Fruit fly (Drosophila melanogaster) whole organism, embryonic: ENCODE measurements around the gene Cap-D3.
A peak's percentile ranks its signal among the peaks of the same experiment; 100 is the strongest.

ENCODE experiments used
- BtbVII ChIP-seq: fragments of 200-800 bp; sonication (Bioruptor generic); optimal IDR thresholded peaks from 3 replicates; lab custom pipeline; 2017; ENCODE audit warnings: missing biosample characterization, mild to moderate bottlenecking, missing genetic modification characterization
- CG10274 ChIP-seq: fragments of 200-800 bp; sonication (Bioruptor generic); optimal IDR thresholded peaks from 3 replicates; lab custom pipeline; 2017; ENCODE audit warnings: missing biosample characterization, mild to moderate bottlenecking, missing genetic modification characterization
- CG14667 ChIP-seq: fragments of 200-800 bp; sonication (Bioruptor generic); IDR thresholded peaks from 2 replicates; pipeline ENCODE4 v1.3.6; 2022; ENCODE audit warnings: missing biosample characterization, missing genetic modification characterization
- CG1792 ChIP-seq: fragments of 200-800 bp; sonication (Bioruptor generic); optimal IDR thresholded peaks from 2 replicates; lab custom pipeline; 2016; ENCODE audit warnings: missing biosample characterization, missing genetic modification characterization
- CG18011 ChIP-seq: fragments of 200-800 bp; sonication (Bioruptor generic); optimal IDR thresholded peaks from 2 replicates; lab custom pipeline; 2017; ENCODE audit warnings: missing biosample characterization, missing genetic modification characterization, mild to moderate bottlenecking, moderate library complexity, missing genotype
- CG2120 ChIP-seq: fragments of 200-800 bp; sonication (Bioruptor generic); optimal IDR thresholded peaks from 3 replicates; lab custom pipeline; 2016; ENCODE audit warnings: missing biosample characterization, missing genetic modification characterization
- CG30431 ChIP-seq: fragments of 200-800 bp; sonication (Bioruptor generic); optimal IDR thresholded peaks from 2 replicates; lab custom pipeline; 2017; ENCODE audit warnings: missing biosample characterization, missing genetic modification characterization
- CG31224 ChIP-seq: fragments of 200-800 bp; sonication (Bioruptor generic); IDR thresholded peaks from 2 replicates; pipeline ENCODE4 v1.3.6; 2022; ENCODE audit warnings: missing biosample characterization, missing genetic modification characterization
- CG31365 ChIP-seq: fragments of 200-800 bp; sonication (Bioruptor generic); optimal IDR thresholded peaks from 2 replicates; lab custom pipeline; 2018; ENCODE audit warnings: missing biosample characterization, mild to moderate bottlenecking, missing genetic modification characterization
- CG3995 ChIP-seq: fragments of 200-800 bp; sonication (Bioruptor generic); optimal IDR thresholded peaks from 3 replicates; lab custom pipeline; 2016; ENCODE audit warnings: missing biosample characterization, missing genetic modification characterization
- CG4424 ChIP-seq: fragments of 200-800 bp; sonication (Bioruptor generic); optimal IDR thresholded peaks from 3 replicates; lab custom pipeline; 2016; ENCODE audit warnings: missing biosample characterization, missing genetic modification characterization
- CG7556 ChIP-seq: fragments of 200-800 bp; sonication (Bioruptor generic); optimal IDR thresholded peaks from 2 replicates; lab custom pipeline; 2017; ENCODE audit warnings: missing biosample characterization, mild to moderate bottlenecking, missing genetic modification characterization
- CG7839 ChIP-seq: fragments of 200-800 bp; sonication (Bioruptor generic); optimal IDR thresholded peaks from 3 replicates; lab custom pipeline; 2018; ENCODE audit warnings: missing biosample characterization, mild to moderate bottlenecking, missing genetic modification characterization, moderate library complexity
- CHES-1-like ChIP-seq: fragments of 200-800 bp; sonication (Bioruptor generic); optimal IDR thresholded peaks from 2 replicates; lab custom pipeline; 2016; ENCODE audit warnings: missing biosample characterization, missing genetic modification characterization
- CoRest ChIP-seq: fragments of 200-800 bp; sonication (Bioruptor generic); optimal IDR thresholded peaks from 3 replicates; lab custom pipeline; 2018; ENCODE audit warnings: missing biosample characterization, mild to moderate bottlenecking, missing genetic modification characterization, moderate library complexity
- D19B ChIP-seq: fragments of 200-800 bp; sonication (Bioruptor generic); optimal IDR thresholded peaks from 2 replicates; lab custom pipeline; 2017; ENCODE audit warnings: missing biosample characterization, mild to moderate bottlenecking, missing genetic modification characterization
- Deaf1 ChIP-seq: fragments of 200-800 bp; optimal IDR thresholded peaks from 3 replicates; lab custom pipeline; 2019; ENCODE audit warnings: missing biosample characterization, mild to moderate bottlenecking, missing genetic modification characterization, moderate library complexity
- Doc3 ChIP-seq: fragments of 200-800 bp; sonication (Bioruptor generic); IDR thresholded peaks from 3 replicates; pipeline ENCODE4 v1.3.6; 2022; ENCODE audit warnings: missing biosample characterization, missing genetic modification characterization; ENCODE audit not compliant: partially characterized antibody
- Drgx ChIP-seq: fragments of 200-800 bp; sonication (Bioruptor generic); IDR thresholded peaks from 2 replicates; pipeline ENCODE4 v1.3.6; 2022; ENCODE audit warnings: missing biosample characterization, missing genetic modification characterization
- E2f1 ChIP-seq: fragments of 200-800 bp; sonication (Bioruptor generic); IDR thresholded peaks from 2 replicates; pipeline ENCODE4 v1.3.6; 2022; ENCODE audit warnings: missing biosample characterization, missing genetic modification characterization
- Fer2 ChIP-seq: fragments of 200-800 bp; sonication (Bioruptor generic); optimal IDR thresholded peaks from 2 replicates; lab custom pipeline; 2018; ENCODE audit warnings: missing biosample characterization, mild to moderate bottlenecking, missing genetic modification characterization, moderate library complexity
- Jarid2 ChIP-seq: fragments of 200-800 bp; sonication (Bioruptor generic); optimal IDR thresholded peaks from 3 replicates; lab custom pipeline; 2017; ENCODE audit warnings: mild to moderate bottlenecking, missing biosample characterization, missing genetic modification reagents, missing genetic modification characterization
- Lpt ChIP-seq: fragments of >200 bp; optimal IDR thresholded peaks from 2 replicates; lab custom pipeline; 2018; ENCODE audit warnings: missing biosample characterization, missing genetic modification characterization
- Max ChIP-seq: fragments of 200-800 bp; sonication (Bioruptor generic); optimal IDR thresholded peaks from 2 replicates; lab custom pipeline; 2016; ENCODE audit warnings: missing biosample characterization, mild to moderate bottlenecking, missing genetic modification characterization
- Oli ChIP-seq: fragments of 200-800 bp; sonication (Bioruptor generic); optimal IDR thresholded peaks from 2 replicates; lab custom pipeline; 2018; ENCODE audit warnings: missing biosample characterization, mild to moderate bottlenecking, missing genetic modification characterization, moderate library complexity
- Ptx1 ChIP-seq: fragments of 200-800 bp; sonication (Bioruptor generic); IDR thresholded peaks from 2 replicates; pipeline ENCODE4 v1.3.6; 2022; ENCODE audit warnings: missing biosample characterization, missing genetic modification characterization
- YL-1 ChIP-seq: fragments of 200-800 bp; sonication (Bioruptor generic); optimal IDR thresholded peaks from 3 replicates; lab custom pipeline; 2017; ENCODE audit warnings: missing biosample characterization, mild to moderate bottlenecking, missing genetic modification characterization
- ara ChIP-seq: fragments of 200-800 bp; sonication (Bioruptor generic); IDR thresholded peaks from 2 replicates; pipeline ENCODE4 v1.3.6; 2022; ENCODE audit warnings: missing biosample characterization, missing genetic modification characterization
- chn ChIP-seq: fragments of 200-800 bp; sonication (Bioruptor generic); optimal IDR thresholded peaks from 2 replicates; lab custom pipeline; 2016; ENCODE audit warnings: missing biosample characterization, missing genetic modification characterization
- dmrt99B ChIP-seq: fragments of 200-800 bp; sonication (Bioruptor generic); optimal IDR thresholded peaks from 2 replicates; lab custom pipeline; 2018; ENCODE audit warnings: missing biosample characterization, mild to moderate bottlenecking, missing genetic modification characterization, moderate library complexity
- exex ChIP-seq: fragments of 200-800 bp; sonication (Bioruptor generic); optimal IDR thresholded peaks from 4 replicates; lab custom pipeline; 2018; ENCODE audit warnings: missing biosample characterization, mild to moderate bottlenecking, missing genetic modification characterization, moderate library complexity
- eyg ChIP-seq: fragments of 200-800 bp; sonication (Bioruptor generic); optimal IDR thresholded peaks from 3 replicates; lab custom pipeline; 2016; ENCODE audit warnings: missing biosample characterization, missing genetic modification characterization
- fd102C ChIP-seq: fragments of 200-800 bp; sonication (Bioruptor generic); optimal IDR thresholded peaks from 2 replicates; lab custom pipeline; 2018; ENCODE audit warnings: missing biosample characterization, mild to moderate bottlenecking, missing genetic modification characterization, moderate library complexity
- gfzf ChIP-seq: fragments of 200-800 bp; sonication (Bioruptor generic); optimal IDR thresholded peaks from 2 replicates; lab custom pipeline; 2016; ENCODE audit warnings: missing biosample characterization, mild to moderate bottlenecking, missing genetic modification characterization, moderate library complexity
- gsb ChIP-seq: fragments of 200-800 bp; sonication (Bioruptor generic); IDR thresholded peaks from 2 replicates; pipeline ENCODE4 v1.3.6; 2022; ENCODE audit warnings: missing biosample characterization, missing genetic modification characterization
- kah ChIP-seq: fragments of 200-800 bp; sonication (Bioruptor generic); optimal IDR thresholded peaks from 2 replicates; lab custom pipeline; 2018; ENCODE audit warnings: missing biosample characterization, mild to moderate bottlenecking, missing genetic modification characterization
- mld ChIP-seq: fragments of 200-800 bp; sonication (Bioruptor generic); IDR thresholded peaks from 3 replicates; pipeline ENCODE4 v1.3.6; 2022; ENCODE audit warnings: missing biosample characterization, missing genetic modification characterization; ENCODE audit not compliant: partially characterized antibody
- nau ChIP-seq: fragments of 200-800 bp; sonication (Bioruptor generic); optimal IDR thresholded peaks from 3 replicates; lab custom pipeline; 2017; ENCODE audit warnings: missing biosample characterization, mild to moderate bottlenecking, missing genetic modification characterization, missing genetic modification reagents
- nom ChIP-seq: fragments of 200-800 bp; sonication (Bioruptor generic); optimal IDR thresholded peaks from 2 replicates; lab custom pipeline; 2017; ENCODE audit warnings: missing biosample characterization, missing genetic modification characterization, mild to moderate bottlenecking, moderate library complexity, missing genetic modification reagents
- pho ChIP-seq: fragments of 200-800 bp; sonication (Bioruptor generic); optimal IDR thresholded peaks from 2 replicates; lab custom pipeline; 2016; ENCODE audit warnings: missing biosample characterization, missing genetic modification characterization
- pum ChIP-seq: fragments of 200-800 bp; sonication (Bioruptor generic); optimal IDR thresholded peaks from 2 replicates; lab custom pipeline; 2016; ENCODE audit warnings: missing biosample characterization, missing genetic modification characterization
- sug ChIP-seq: fragments of 200-800 bp; optimal IDR thresholded peaks from 2 replicates; lab custom pipeline; 2019; ENCODE audit warnings: missing biosample characterization, mild to moderate bottlenecking, missing genetic modification characterization, moderate library complexity
- tup ChIP-seq: fragments of 200-800 bp; sonication (Bioruptor generic); optimal IDR thresholded peaks from 2 replicates; lab custom pipeline; 2016; ENCODE audit warnings: missing biosample characterization, mild to moderate bottlenecking, missing genetic modification characterization, moderate library complexity
- usp ChIP-seq: fragments of >200 bp; optimal IDR thresholded peaks from 2 replicates; lab custom pipeline; 2017; ENCODE audit warnings: missing biosample characterization, missing genetic modification characterization
- vnd ChIP-seq: fragments of 200-800 bp; sonication (Bioruptor generic); IDR thresholded peaks from 3 replicates; pipeline ENCODE4 v1.3.6; 2022; ENCODE audit warnings: missing biosample characterization, missing genetic modification characterization; ENCODE audit not compliant: partially characterized antibody
- wdn ChIP-seq: fragments of 200-800 bp; sonication (Bioruptor generic); IDR thresholded peaks from 2 replicates; pipeline ENCODE4 v1.3.6; 2022; ENCODE audit warnings: missing biosample characterization, missing genetic modification characterization
- zen ChIP-seq: fragments of 200-800 bp; sonication (Bioruptor generic); optimal IDR thresholded peaks from 3 replicates; lab custom pipeline; 2018; ENCODE audit warnings: missing biosample characterization, mild to moderate bottlenecking, missing genetic modification characterization, moderate library complexity

Cap-D3 gene

DNA sequence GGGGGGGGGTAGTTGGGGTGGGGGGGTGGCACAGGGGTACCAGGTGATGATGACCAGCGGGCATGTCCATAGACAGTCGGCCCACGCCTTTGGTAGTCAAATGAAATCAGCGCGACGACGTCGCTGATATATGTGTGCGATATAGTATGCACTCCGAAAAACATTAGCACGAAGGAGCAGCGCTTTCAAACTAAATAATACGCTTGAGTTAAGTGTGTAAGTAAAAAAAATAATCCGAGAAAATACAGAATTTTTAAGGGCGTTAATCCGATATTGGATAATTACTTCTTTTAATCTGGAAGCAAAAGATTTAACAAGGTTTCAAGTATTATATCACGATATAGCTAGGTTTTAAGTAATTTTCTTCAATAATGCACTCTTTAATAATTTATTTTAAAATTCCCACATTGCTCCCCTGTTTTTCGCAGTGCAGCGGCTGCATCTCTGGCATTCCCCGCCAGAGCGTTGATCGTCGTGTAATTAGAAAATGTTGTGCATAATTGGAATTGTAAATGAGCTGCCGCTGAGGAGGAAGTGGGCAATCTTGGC is 30.8 kb upstream of the Cap-D3 start (continued):
- TF ChIP-seq Drgx (GFP tag; lab: Robert Waterston, UW) (peak; percentile 56), CG10274 (GFP tag; lab: Kevin White, UChicago) (no peak), dmrt99B (tag; lab: Kevin White, UChicago) (peak; percentile 22), CG4424 (GFP tag; lab: Kevin White, UChicago) (peak; percentile 14), ara (GFP tag; lab: Robert Waterston, UW) (0 out of 2 replicates have a peak, but pooled peaks have one; percentile 18)

DNA sequence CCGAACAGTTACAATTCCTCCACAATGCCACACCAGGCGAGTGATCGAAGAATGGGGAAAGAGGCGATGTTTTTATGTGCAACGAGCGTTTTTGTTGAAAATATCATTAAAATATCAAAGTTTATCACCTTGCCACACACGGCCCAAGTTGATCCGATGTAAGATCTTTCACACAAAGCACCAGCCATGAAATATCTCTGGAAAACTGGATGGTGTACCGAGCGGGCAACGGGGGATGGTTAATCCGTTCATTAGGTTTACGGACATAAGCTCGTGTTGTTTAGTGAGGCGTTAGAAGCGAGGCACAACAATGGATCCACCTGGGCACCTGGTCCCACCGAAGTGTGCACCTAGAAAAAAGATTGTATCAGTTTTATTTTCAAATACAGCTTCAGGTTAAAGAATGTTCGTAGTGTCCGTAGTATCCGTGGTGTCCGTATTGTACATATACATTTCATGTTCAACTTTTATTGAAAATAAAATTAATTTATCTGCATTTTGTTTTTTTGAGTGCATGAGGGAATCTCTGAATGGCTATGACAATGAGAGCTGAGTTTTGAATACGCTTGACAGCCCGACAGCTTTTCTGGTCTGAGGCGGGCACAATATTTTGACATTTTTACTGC is 29.1 kb upstream of the Cap-D3 start:
- TF ChIP-seq pum (GFP tag; lab: Kevin White, UChicago) (peak; percentile 29), pho (GFP tag; lab: Kevin White, UChicago) (no peak), sug (no peak), gsb (GFP tag; lab: Robert Waterston, UW) (no peak), CG7556 (GFP tag; lab: Kevin White, UChicago) (peak; percentile 45), Jarid2 (GFP tag; lab: Kevin White, UChicago) (no peak), dmrt99B (tag; lab: Kevin White, UChicago) (peak; percentile 65), fd102C (GFP tag; lab: Kevin White, UChicago) (no peak), CG31365 (tag; lab: Kevin White, UChicago) (no peak), vnd (no peak), wdn (GFP tag; lab: Robert Waterston, UW) (no peak), CG30431 (GFP tag; lab: Kevin White, UChicago) (peak; percentile 49), CHES-1-like (no peak), E2f1 (peak; percentile 26; the same call in 1 of the 2 replicates), exex (tag; lab: Kevin White, UChicago) (no peak), nom (GFP tag; lab: Kevin White, UChicago) (no peak), Fer2 (tag; lab: Kevin White, UChicago) (no peak), D19B (GFP tag; lab: Kevin White, UChicago) (no peak), Oli (tag; lab: Kevin White, UChicago) (peak; percentile 62), gfzf (no peak), usp (no peak), CG7839 (tag; lab: Kevin White, UChicago) (peak; percentile 73), Deaf1 (tag; lab: Kevin White, UChicago) (peak; percentile 26), Ptx1 (peak; percentile 54), CG3995 (GFP tag; lab: Kevin White, UChicago) (no peak), CoRest (tag; lab: Kevin White, UChicago) (peak; percentile 58), Doc3 (GFP tag; lab: Robert Waterston, UW) (no peak), CG1792 (no peak), nau (peak; percentile 22), BtbVII (GFP tag; lab: Kevin White, UChicago) (no peak), CG2120 (GFP tag; lab: Kevin White, UChicago) (no peak), Max (GFP tag; lab: Kevin White, UChicago) (peak; percentile 33), Lpt (no peak), kah (GFP tag; lab: Kevin White, UChicago) (no peak), mld (GFP tag; lab: Robert Waterston, UW) (no peak), CG31224 (GFP tag; lab: Robert Waterston, UW) (peak; percentile 22; the same call in 1 of the 2 replicates), tup (GFP tag; lab: Kevin White, UChicago) (no peak), CG18011 (no peak), zen (tag; lab: Kevin White, UChicago) (peak; percentile 31), YL-1 (GFP tag; lab: Kevin White, UChicago) (no peak), CG14667 (GFP tag; lab: Robert Waterston, UW) (peak; percentile 24; the same call in 1 of the 2 replicates), chn (peak; percentile 40), eyg (GFP tag; lab: Kevin White, UChicago) (no peak)
